Fruit fly (Drosophila melanogaster) whole organism, embryonic: Measurements from ENCODE around the gene Rassf.

Experiments
- CG11504 ChIP-seq: fragments of 200-800 bp; sonication (Bioruptor generic); optimal IDR thresholded peaks from 3 replicates; lab custom pipeline; 2019; ENCODE audit warnings: missing biosample characterization, mild to moderate bottlenecking, missing genetic modification characterization, moderate library complexity
- CG11723 ChIP-seq: fragments of 200-800 bp; sonication (Bioruptor generic); optimal IDR thresholded peaks from 2 replicates; lab custom pipeline; 2017; ENCODE audit warnings: missing biosample characterization, mild to moderate bottlenecking, missing genetic modification characterization
- CG13296 ChIP-seq: fragments of 200-800 bp; sonication (Bioruptor generic); optimal IDR thresholded peaks from 3 replicates; lab custom pipeline; 2018; ENCODE audit warnings: missing biosample characterization, mild to moderate bottlenecking, missing genetic modification characterization
- CG13424 ChIP-seq: fragments of 200-800 bp; sonication (Bioruptor generic); optimal IDR thresholded peaks from 2 replicates; lab custom pipeline; 2019; ENCODE audit warnings: missing biosample characterization, mild to moderate bottlenecking, missing genetic modification characterization, moderate library complexity
- CG31441 ChIP-seq: fragments of 200-800 bp; sonication (Bioruptor generic); IDR thresholded peaks from 2 replicates; pipeline ENCODE4 v1.3.6; 2022; ENCODE audit warnings: missing biosample characterization, missing genetic modification characterization
- CG3838 ChIP-seq: fragments of 200-800 bp; sonication (Bioruptor generic); optimal IDR thresholded peaks from 3 replicates; lab custom pipeline; 2016; ENCODE audit warnings: missing biosample characterization, missing genetic modification characterization
- CG4730 ChIP-seq: fragments of 200-800 bp; sonication (Bioruptor generic); IDR thresholded peaks from 2 replicates; pipeline ENCODE4 v1.3.6; 2022; ENCODE audit warnings: missing biosample characterization, missing genetic modification characterization
- CG7839 ChIP-seq: fragments of 200-800 bp; sonication (Bioruptor generic); optimal IDR thresholded peaks from 3 replicates; lab custom pipeline; 2018; ENCODE audit warnings: missing biosample characterization, mild to moderate bottlenecking, missing genetic modification characterization, moderate library complexity
- CG8924 ChIP-seq: fragments of 200-800 bp; optimal IDR thresholded peaks from 3 replicates; lab custom pipeline; 2019; ENCODE audit warnings: missing biosample characterization, mild to moderate bottlenecking, missing genetic modification characterization, moderate library complexity
- Deaf1 ChIP-seq: fragments of 200-800 bp; optimal IDR thresholded peaks from 3 replicates; lab custom pipeline; 2019; ENCODE audit warnings: missing biosample characterization, mild to moderate bottlenecking, missing genetic modification characterization, moderate library complexity
- Gug ChIP-seq: fragments of 200-800 bp; sonication (Bioruptor generic); IDR thresholded peaks from 4 replicates; pipeline ENCODE4 v1.3.6; 2022; ENCODE audit warnings: missing biosample characterization, missing genetic modification characterization
- Hmr ChIP-seq: fragments of 200-800 bp; sonication (Bioruptor generic); optimal IDR thresholded peaks from 3 replicates; lab custom pipeline; 2017; ENCODE audit warnings: mild to moderate bottlenecking, missing biosample characterization, missing genetic modification reagents, missing genetic modification characterization
- Hr51 ChIP-seq, 2 experiments: fragments of 200-800 bp; sonication (Bioruptor generic); optimal IDR thresholded peaks; 2 replicates in 1 of 2; 3 replicates in 1 of 2; lab custom pipeline; 2016 to 2018; ENCODE audit warnings: missing biosample characterization in 2 of 2, missing genetic modification characterization in 2 of 2, mild to moderate bottlenecking in 1 of 2, moderate library complexity in 1 of 2
- Jarid2 ChIP-seq: fragments of 200-800 bp; sonication (Bioruptor generic); optimal IDR thresholded peaks from 3 replicates; lab custom pipeline; 2017; ENCODE audit warnings: mild to moderate bottlenecking, missing biosample characterization, missing genetic modification reagents, missing genetic modification characterization
- Nf-YA ChIP-seq: fragments of 200-800 bp; sonication (Bioruptor generic); IDR thresholded peaks from 2 replicates; pipeline ENCODE4 v1.3.6; 2022; ENCODE audit warnings: missing biosample characterization, missing genetic modification characterization
- crc ChIP-seq: fragments of 200-800 bp; sonication (Bioruptor generic); optimal IDR thresholded peaks from 2 replicates; lab custom pipeline; 2016; ENCODE audit warnings: missing biosample characterization, missing genetic modification characterization
- cwo ChIP-seq: fragments of 200-800 bp; sonication (Bioruptor generic); optimal IDR thresholded peaks from 3 replicates; lab custom pipeline; 2017; ENCODE audit warnings: missing biosample characterization, missing genetic modification characterization, mild to moderate bottlenecking, moderate library complexity, missing genetic modification reagents
- dmrt99B ChIP-seq: fragments of 200-800 bp; sonication (Bioruptor generic); optimal IDR thresholded peaks from 2 replicates; lab custom pipeline; 2018; ENCODE audit warnings: missing biosample characterization, mild to moderate bottlenecking, missing genetic modification characterization, moderate library complexity
- esg ChIP-seq: fragments of 200-800 bp; sonication (Bioruptor generic); conservative IDR thresholded peaks from 2 replicates; pipeline ENCODE4 v1.3.6; 2022; ENCODE audit warnings: missing biosample characterization, missing genetic modification characterization
- ewg ChIP-seq: fragments of 200-800 bp; sonication (Bioruptor generic); optimal IDR thresholded peaks from 3 replicates; lab custom pipeline; 2017; ENCODE audit warnings: mild to moderate bottlenecking, missing biosample characterization, missing genetic modification reagents, missing genetic modification characterization
- gem ChIP-seq: fragments of 200-800 bp; sonication (Bioruptor generic); optimal IDR thresholded peaks from 2 replicates; lab custom pipeline; 2019; ENCODE audit warnings: missing biosample characterization, mild to moderate bottlenecking, missing genetic modification characterization, moderate library complexity
- lab ChIP-seq: fragments of 200-800 bp; sonication (Bioruptor generic); optimal IDR thresholded peaks from 3 replicates; lab custom pipeline; 2017; ENCODE audit warnings: missing biosample characterization, missing genetic modification characterization, mild to moderate bottlenecking, moderate library complexity, missing genetic modification reagents
- lilli ChIP-seq: fragments of 200-800 bp; sonication (Bioruptor generic); optimal IDR thresholded peaks from 3 replicates; lab custom pipeline; 2016; ENCODE audit warnings: missing biosample characterization, missing genetic modification characterization
- luna ChIP-seq: fragments of 200-800 bp; sonication (Bioruptor generic); optimal IDR thresholded peaks from 2 replicates; lab custom pipeline; 2016; ENCODE audit warnings: missing biosample characterization, missing genetic modification characterization
- oc ChIP-seq: fragments of 200-800 bp; sonication (Bioruptor generic); optimal IDR thresholded peaks from 2 replicates; lab custom pipeline; 2018; ENCODE audit warnings: missing biosample characterization, mild to moderate bottlenecking, missing genetic modification characterization, moderate library complexity
- odd ChIP-seq: fragments of 200-800 bp; sonication (Bioruptor generic); optimal IDR thresholded peaks from 2 replicates; lab custom pipeline; 2017; ENCODE audit warnings: missing biosample characterization, mild to moderate bottlenecking, missing genetic modification characterization
- onecut ChIP-seq: fragments of 200-800 bp; sonication (Bioruptor generic); IDR thresholded peaks from 2 replicates; pipeline ENCODE4 v1.3.6; 2022; ENCODE audit warnings: missing biosample characterization, missing genetic modification characterization
- phol ChIP-seq: fragments of 200-800 bp; sonication (Bioruptor generic); optimal IDR thresholded peaks from 3 replicates; lab custom pipeline; 2018; ENCODE audit warnings: missing biosample characterization, mild to moderate bottlenecking, missing genetic modification characterization, moderate library complexity
- row ChIP-seq: fragments of 200-800 bp; sonication (Bioruptor generic); IDR thresholded peaks from 3 replicates; pipeline ENCODE4 v1.3.6; 2022; ENCODE audit warnings: missing biosample characterization, missing genetic modification characterization
- sc ChIP-seq, 3 experiments: fragments of >200 bp in 2 of 3; fragments of 200-800 bp in 1 of 3; sonication (Bioruptor generic) in 1 of 3; optimal IDR thresholded peaks; 2 replicates in 2 of 3; 3 replicates in 1 of 3; lab custom pipeline; 2017; ENCODE audit warnings: mild to moderate bottlenecking in 1 of 3, missing biosample characterization in 1 of 3, missing genetic modification characterization in 1 of 3, missing genetic modification reagents in 1 of 3
- sd ChIP-seq: fragments of 200-800 bp; sonication (Bioruptor generic); optimal IDR thresholded peaks from 3 replicates; lab custom pipeline; 2018; ENCODE audit warnings: missing biosample characterization, mild to moderate bottlenecking, missing genetic modification characterization, moderate library complexity
- z ChIP-seq: fragments of 200-800 bp; sonication (Bioruptor generic); IDR thresholded peaks from 3 replicates; pipeline ENCODE4 v1.3.6; 2022; ENCODE audit warnings: missing biosample characterization, missing genetic modification characterization

The Rassf gene

dm6 chr3R:23067209-23067826, 50.4 kb downstream of the Rassf start, which contains the start of gene CG17111 (continued):
- TF ChIP-seq CG13424 (tag; lab: Kevin White, UChicago) (peak; percentile 54), esg (GFP tag; lab: Robert Waterston, UW) (peak; percentile 24; the same call in 1 of the 2 replicates), CG31441 (GFP tag; lab: Robert Waterston, UW) (peak; percentile 60; the same call in 1 of the 2 replicates), oc (tag; lab: Kevin White, UChicago) (no peak), Deaf1 (tag; lab: Kevin White, UChicago) (peak; percentile 8), CG3838 (no peak), CG4730 (GFP tag; lab: Robert Waterston, UW) (0 out of 2 replicates have a peak, but pooled peaks have one; percentile 5), z (GFP tag; lab: Robert Waterston, UW) (no peak), Nf-YA (GFP tag; lab: Robert Waterston, UW) (no peak), lab (GFP tag; lab: Kevin White, UChicago) (peak; percentile 45), dmrt99B (peak; percentile 65), luna (GFP tag; lab: Kevin White, UChicago) (no peak), CG11504 (peak; percentile 78), gem (tag; lab: Kevin White, UChicago) (peak; percentile 72), crc (no peak), row (GFP tag; lab: Robert Waterston, UW) (peak; percentile 48), sd (no peak), CG8924 (tag; lab: Kevin White, UChicago) (peak; percentile 43), Jarid2 (GFP tag; lab: Kevin White, UChicago) (no peak), CG7839 (tag; lab: Kevin White, UChicago) (peak; percentile 59), sc (optimal IDR thresholded peaks at IDR 0.05; lab: Kevin White, UChicago) (no peak), sc (GFP tag; optimal IDR thresholded peaks at IDR 0.05; lab: Kevin White, UChicago) (no peak), cwo (peak; percentile 24), ewg (GFP tag; lab: Kevin White, UChicago) (peak; percentile 9), CG13296 (no peak), phol (peak; percentile 60), onecut (GFP tag; lab: Robert Waterston, UW) (0 out of 2 replicates have a peak, but pooled peaks have one; percentile 5), Hmr (GFP tag; lab: Kevin White, UChicago) (peak; percentile 37), lilli (GFP tag; lab: Kevin White, UChicago) (peak; percentile 3), odd (GFP tag; lab: Kevin White, UChicago) (no peak), Hr51 (GFP tag; optimal IDR thresholded peaks at IDR 0.05; lab: Kevin White, UChicago) (peak in 1 of 2 experiments; percentile 71), Gug (no peak), CG11723 (GFP tag; lab: Kevin White, UChicago) (no peak)
